Worm (Caenorhabditis elegans): ENCODE results near the gene repo-1.

Gene repo-1

DNA sequence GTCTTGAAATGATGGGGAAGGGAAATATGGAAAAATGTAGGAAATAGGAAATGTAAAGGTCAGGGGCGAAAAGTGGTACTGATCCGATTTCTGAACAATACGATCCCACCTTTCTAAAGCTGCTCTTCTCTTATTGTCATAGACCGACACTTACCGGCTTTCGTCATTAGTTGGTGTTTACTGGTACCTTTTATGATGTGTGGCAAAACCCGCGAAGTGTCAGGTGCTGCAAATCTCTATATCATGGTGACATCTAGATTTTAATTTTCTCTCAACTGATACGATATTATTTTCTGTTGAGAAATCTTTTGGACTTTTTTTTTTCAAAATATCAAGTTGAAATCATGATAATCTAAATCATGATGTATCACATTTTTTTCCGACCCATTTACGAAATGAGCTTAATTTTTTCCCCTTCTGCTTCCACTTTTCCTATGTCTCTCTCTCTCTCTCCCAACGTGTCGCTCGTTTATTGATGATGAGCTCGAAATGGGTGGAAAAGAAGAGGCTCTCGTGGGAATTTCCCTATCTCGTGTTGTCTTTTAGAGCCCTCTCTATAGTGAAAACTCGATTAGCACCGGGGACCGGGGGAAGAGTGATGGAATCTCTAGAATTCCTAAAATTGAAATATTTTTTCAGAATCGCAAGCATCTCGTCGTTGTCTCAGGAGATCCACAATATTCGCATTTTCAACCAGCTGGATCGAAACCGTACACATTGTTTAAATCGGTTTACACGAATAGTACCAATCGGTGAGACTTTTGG is 47.2 kb downstream of the repo-1 start (continued):
- TF ChIP-seq nhr-90 (tag; optimal IDR thresholded peaks at IDR 0.05; ENCODE audit: poor library complexity), result no peak

DNA sequence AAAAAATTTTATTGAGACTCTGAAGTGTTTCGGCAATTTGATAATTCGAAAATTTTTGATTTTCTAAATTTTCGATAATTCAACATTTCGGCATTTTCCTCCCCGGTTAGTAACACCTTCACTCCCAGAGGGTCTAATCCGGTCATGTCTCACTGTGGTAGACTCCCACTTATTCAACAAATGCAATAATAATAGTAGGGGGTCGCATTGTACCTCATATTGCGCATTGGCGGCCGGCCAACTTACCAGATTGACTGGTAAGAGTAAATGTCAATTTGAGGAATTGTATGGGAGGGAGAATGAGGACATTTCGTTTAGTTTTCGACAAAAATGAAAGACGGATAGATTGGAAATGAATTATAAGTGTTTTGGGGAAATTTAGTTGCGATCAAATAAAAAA is 49.5 kb downstream of the repo-1 start:
- TF ChIP-seq nhr-85 (tag) (peak; percentile 71), blmp-1 (tag; optimal IDR thresholded peaks at IDR 0.05) (peak; percentile 27), nhr-19 (GFP tag; conservative IDR thresholded peaks at IDR 0.05) (no peak), mep-1 (tag; optimal IDR thresholded peaks at IDR 0.05) (peak; percentile 18)
